Fruit fly (Drosophila melanogaster): ENCODE data around the gene dnk.

Gene dnk

DNA sequence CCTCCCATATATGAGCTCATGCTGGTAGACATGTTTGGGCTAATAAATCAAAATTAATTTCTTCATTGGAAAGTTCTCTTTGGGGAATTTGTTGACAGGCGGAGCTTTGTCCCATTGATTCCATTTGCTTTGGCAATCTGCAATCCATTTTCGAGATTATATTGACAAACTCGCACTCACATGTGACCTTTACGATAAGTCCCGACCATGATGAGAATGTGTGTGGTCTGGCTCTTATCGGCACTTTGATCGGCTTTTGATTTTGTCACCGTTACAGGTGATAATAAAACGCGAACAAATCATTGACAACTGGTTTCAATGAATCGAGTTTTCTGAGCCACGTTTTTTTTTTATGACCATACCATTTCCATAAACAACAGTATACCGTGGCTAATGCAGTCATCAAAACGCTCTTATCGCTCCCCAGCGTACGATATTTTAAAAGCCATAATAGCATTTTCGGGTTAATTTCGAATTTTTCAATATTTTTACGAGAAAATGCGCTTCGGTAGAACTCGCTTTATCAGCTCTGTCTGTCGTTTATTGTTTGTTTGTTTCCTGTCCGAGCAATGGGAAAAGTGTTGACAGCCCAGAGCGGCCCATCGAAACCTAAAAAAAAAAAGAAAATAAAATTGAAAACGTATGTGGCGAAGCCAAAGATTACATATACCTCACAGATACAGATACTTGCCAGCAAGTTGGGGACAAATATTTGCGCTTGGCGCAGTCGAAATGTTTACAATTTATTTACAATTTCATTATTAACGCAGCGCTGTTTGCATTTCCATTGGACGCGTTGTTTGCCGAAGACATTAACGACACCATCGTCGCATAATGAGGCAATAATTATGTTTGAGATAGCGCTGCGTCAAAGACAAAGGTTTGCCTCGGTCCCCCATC, 16.8 kb downstream of the dnk start (continued):
- peak; percentile 50 for TF ChIP-seq az2 (GFP tag; optimal IDR thresholded peaks at IDR 0.05)
- TF ChIP-seq Hr51 (GFP tag; optimal IDR thresholded peaks at IDR 0.05), result peak; percentile 51 to 60
- peak; percentile 64 for TF ChIP-seq Blimp-1 (GFP tag; optimal IDR thresholded peaks at IDR 0.05)
- no peak for TF ChIP-seq Camta (GFP tag; optimal IDR thresholded peaks at IDR 0.05)
- TF ChIP-seq corto (GFP tag; optimal IDR thresholded peaks at IDR 0.05), result no peak
- peak; percentile 67 for TF ChIP-seq onecut (GFP tag; IDR thresholded peaks at IDR 0.05)
- TF ChIP-seq CG17385 (GFP tag; optimal IDR thresholded peaks at IDR 0.05), result peak; percentile 69
- TF ChIP-seq gem (tag; optimal IDR thresholded peaks at IDR 0.05), result peak; percentile 77
- no peak for TF ChIP-seq knrl (GFP tag; IDR thresholded peaks at IDR 0.05; ENCODE audit: partially characterized antibody)
- TF ChIP-seq Awh (GFP tag; IDR thresholded peaks at IDR 0.05), result peak; percentile 94
- TF ChIP-seq CG33213 (GFP tag; optimal IDR thresholded peaks at IDR 0.05), result peak; percentile 6
- TF ChIP-seq prd (optimal IDR thresholded peaks at IDR 0.05), result no peak
- no peak for TF ChIP-seq prd (GFP tag; IDR thresholded peaks at IDR 0.05)
- TF ChIP-seq gcm2 (GFP tag; optimal IDR thresholded peaks at IDR 0.05), result peak; percentile 42
- TF ChIP-seq slou (GFP tag; optimal IDR thresholded peaks at IDR 0.05), result no peak
- TF ChIP-seq CG34224 (GFP tag; IDR thresholded peaks at IDR 0.05; ENCODE audit: partially characterized antibody), result no peak
- TF ChIP-seq CG15696 (tag; optimal IDR thresholded peaks at IDR 0.05), result peak; percentile 88
- TF ChIP-seq Nf-YA (GFP tag; IDR thresholded peaks at IDR 0.05), result no peak
- TF ChIP-seq Six4 (GFP tag; optimal IDR thresholded peaks at IDR 0.05), result no peak
- TF ChIP-seq so (GFP tag; IDR thresholded peaks at IDR 0.05), result peak; percentile 84
- TF ChIP-seq CG33557 (GFP tag; optimal IDR thresholded peaks at IDR 0.05), result peak; percentile 97
- TF ChIP-seq da (GFP tag; optimal IDR thresholded peaks at IDR 0.05), result peak; percentile 45
- TF ChIP-seq CG7556 (GFP tag; optimal IDR thresholded peaks at IDR 0.05), result peak; percentile 71
- no peak for TF ChIP-seq CG32532 (GFP tag; IDR thresholded peaks at IDR 0.05)
- no peak for TF ChIP-seq CG6272 (GFP tag; IDR thresholded peaks at IDR 0.05)
- TF ChIP-seq CG7987 (GFP tag; optimal IDR thresholded peaks at IDR 0.05), result peak; percentile 57
- TF ChIP-seq CG17612 (GFP tag; IDR thresholded peaks at IDR 0.05), result 0 out of 2 replicates have a peak, but pooled peaks have one; percentile 35
- TF ChIP-seq CG32767 (GFP tag; IDR thresholded peaks at IDR 0.05), result peak; percentile 75
- TF ChIP-seq ara (GFP tag; IDR thresholded peaks at IDR 0.05), result peak; percentile 82
- TF ChIP-seq ken (GFP tag; IDR thresholded peaks at IDR 0.05), result peak; percentile 54; the same call in 2 of the 3 replicates
- TF ChIP-seq Dfd (GFP tag; optimal IDR thresholded peaks at IDR 0.05), result no peak
- no peak for TF ChIP-seq lmd (GFP tag; IDR thresholded peaks at IDR 0.05)
- no peak for TF ChIP-seq toy (GFP tag; IDR thresholded peaks at IDR 0.05)
- peak; percentile 92 for TF ChIP-seq YL-1 (GFP tag; optimal IDR thresholded peaks at IDR 0.05)
- TF ChIP-seq CG34422 (GFP tag; IDR thresholded peaks at IDR 0.05), result no peak
- TF ChIP-seq CG9609 (GFP tag; optimal IDR thresholded peaks at IDR 0.05), result no peak
- TF ChIP-seq CG11723 (GFP tag; optimal IDR thresholded peaks at IDR 0.05), result peak; percentile 93
- no peak for TF ChIP-seq ash1 (GFP tag; optimal IDR thresholded peaks at IDR 0.05)
- no peak for TF ChIP-seq CG10565 (GFP tag; optimal IDR thresholded peaks at IDR 0.05)
- 0 out of 2 replicates have a peak, but pooled peaks have one; percentile 10 for TF ChIP-seq peb (GFP tag; IDR thresholded peaks at IDR 0.05)
- no peak for TF ChIP-seq hb (GFP tag; IDR thresholded peaks at IDR 0.05; ENCODE audit: partially characterized antibody)
- TF ChIP-seq jigr1 (GFP tag; IDR thresholded peaks at IDR 0.05), result no peak
- TF ChIP-seq HmgZ (tag; optimal IDR thresholded peaks at IDR 0.05), result peak; percentile 72
- no peak for TF ChIP-seq Hr39 (optimal IDR thresholded peaks at IDR 0.05)
- no peak for TF ChIP-seq hbn (GFP tag; IDR thresholded peaks at IDR 0.05; ENCODE audit: partially characterized antibody)
- TF ChIP-seq Side (GFP tag; optimal IDR thresholded peaks at IDR 0.05), result peak; percentile 66
- peak; percentile 10 for TF ChIP-seq her (GFP tag; optimal IDR thresholded peaks at IDR 0.05)
- peak; percentile 89 for TF ChIP-seq Asciz (GFP tag; optimal IDR thresholded peaks at IDR 0.05)
- TF ChIP-seq ro (GFP tag; IDR thresholded peaks at IDR 0.05), result no peak
- no peak for TF ChIP-seq HLH4C (GFP tag; IDR thresholded peaks at IDR 0.05; ENCODE audit: partially characterized antibody)

Data from whole organism, embryonic.